Worm (Caenorhabditis elegans) whole organism, late embryonic: Measurements from ENCODE around the gene toca-2.

Source experiments
- C38D4.7 ChIP-seq: fragments of 200-800 bp; sonication (Bioruptor generic); optimal IDR thresholded peaks from 2 replicates; lab custom pipeline; 2018; ENCODE audit warnings: mild to moderate bottlenecking, missing genetic modification characterization, moderate library complexity, missing compliant biosample characterization
- F13H6.1 ChIP-seq: sonication (generic microtip); optimal IDR thresholded peaks from 2 replicates; lab custom pipeline; 2016; ENCODE audit warnings: missing genetic modification characterization, missing compliant biosample characterization
- K02D7.2 ChIP-seq: sonication (generic microtip); optimal IDR thresholded peaks from 2 replicates; lab custom pipeline; 2017; ENCODE audit warnings: mild to moderate bottlenecking, missing genetic modification characterization, missing compliant biosample characterization
- K09A11.1 ChIP-seq: sonication (generic microtip); optimal IDR thresholded peaks from 2 replicates; lab custom pipeline; 2017; ENCODE audit warnings: antibody characterized with exemption, mild to moderate bottlenecking, missing genetic modification characterization, missing compliant biosample characterization; ENCODE audit not compliant: insufficient read depth
- T23F11.4 ChIP-seq: fragments of 200-800 bp; sonication (Bioruptor generic); optimal IDR thresholded peaks from 2 replicates; lab custom pipeline; 2018; ENCODE audit warnings: mild to moderate bottlenecking, missing genetic modification characterization, missing compliant biosample characterization
- ama-1 ChIP-seq: fragments of 150-350 bp; optimal IDR thresholded peaks from 2 replicates; lab custom pipeline; 2014
- ceh-14 ChIP-seq: sonication (generic microtip); optimal IDR thresholded peaks from 2 replicates; lab custom pipeline; 2016; ENCODE audit warnings: missing genotype, missing genetic modification characterization, missing compliant biosample characterization
- ceh-19 ChIP-seq: fragments of 200-800 bp; sonication (Bioruptor generic); optimal IDR thresholded peaks from 2 replicates; lab custom pipeline; 2018; ENCODE audit warnings: mild to moderate bottlenecking, missing genetic modification characterization, missing compliant biosample characterization
- ceh-2 ChIP-seq: sonication (generic microtip); optimal IDR thresholded peaks from 2 replicates; lab custom pipeline; 2016; ENCODE audit warnings: missing genotype, missing genetic modification characterization, missing compliant biosample characterization
- ceh-24 ChIP-seq: sonication (generic microtip); optimal IDR thresholded peaks from 2 replicates; lab custom pipeline; 2016; ENCODE audit warnings: mild to moderate bottlenecking, missing genetic modification characterization, missing compliant biosample characterization
- ceh-30 ChIP-seq: fragments of 150-350 bp; optimal IDR thresholded peaks from 2 replicates; lab custom pipeline; 2014; ENCODE audit warnings: missing biosample characterization, missing genetic modification characterization
- ceh-31 ChIP-seq: sonication (generic microtip); optimal IDR thresholded peaks from 2 replicates; lab custom pipeline; 2016; ENCODE audit warnings: missing genetic modification characterization, missing compliant biosample characterization
- ceh-34 ChIP-seq: sonication (generic microtip); optimal IDR thresholded peaks from 2 replicates; lab custom pipeline; 2016; ENCODE audit warnings: mild to moderate bottlenecking, missing genetic modification characterization, missing compliant biosample characterization
- ceh-45 ChIP-seq: fragments of 200-800 bp; sonication (Bioruptor generic); IDR thresholded peaks from 2 replicates; pipeline ENCODE4 v1.3.6; 2022; ENCODE audit warnings: missing genetic modification reagents, missing genetic modification characterization, missing compliant biosample characterization
- ceh-48 ChIP-seq: sonication (generic microtip); optimal IDR thresholded peaks from 2 replicates; lab custom pipeline; 2016; ENCODE audit warnings: missing genetic modification characterization, inconsistent platforms, missing compliant biosample characterization
- ceh-6 ChIP-seq: fragments of 200-800 bp; sonication (Bioruptor generic); optimal IDR thresholded peaks from 2 replicates; lab custom pipeline; 2018; ENCODE audit warnings: mild to moderate bottlenecking, missing genetic modification characterization, missing compliant biosample characterization
- ceh-9 ChIP-seq: sonication (generic microtip); optimal IDR thresholded peaks from 2 replicates; lab custom pipeline; 2016; ENCODE audit warnings: mild to moderate bottlenecking, missing genetic modification characterization, inconsistent platforms, missing compliant biosample characterization
- che-1 ChIP-seq: sonication (generic microtip); optimal IDR thresholded peaks from 2 replicates; lab custom pipeline; 2016; ENCODE audit warnings: mild to moderate bottlenecking, missing genetic modification characterization, missing compliant biosample characterization
- dmd-4 ChIP-seq: sonication (generic microtip); optimal IDR thresholded peaks from 2 replicates; lab custom pipeline; 2016; ENCODE audit warnings: borderline replicate concordance, missing genetic modification characterization, missing compliant biosample characterization
- ets-4 ChIP-seq: sonication (generic microtip); optimal IDR thresholded peaks from 2 replicates; lab custom pipeline; 2016; ENCODE audit warnings: missing genetic modification characterization, missing compliant biosample characterization
- eyg-1 ChIP-seq: sonication (generic microtip); optimal IDR thresholded peaks from 2 replicates; lab custom pipeline; 2016; ENCODE audit warnings: missing genotype, missing genetic modification characterization, missing compliant biosample characterization
- hlh-13 ChIP-seq: fragments of 200-800 bp; sonication (Bioruptor generic); optimal IDR thresholded peaks from 2 replicates; lab custom pipeline; 2018; ENCODE audit warnings: mild to moderate bottlenecking, missing genetic modification characterization, missing compliant biosample characterization
- hlh-30 ChIP-seq: sonication (generic microtip); optimal IDR thresholded peaks from 2 replicates; lab custom pipeline; 2017; ENCODE audit warnings: antibody characterized with exemption, missing genetic modification characterization, missing compliant biosample characterization; ENCODE audit not compliant: insufficient read depth
- hlh-6 ChIP-seq: sonication (generic microtip); optimal IDR thresholded peaks from 2 replicates; lab custom pipeline; 2016; ENCODE audit warnings: missing genotype, missing genetic modification characterization, missing compliant biosample characterization
- hlh-8 ChIP-seq: sonication (generic microtip); optimal IDR thresholded peaks from 2 replicates; lab custom pipeline; 2016; ENCODE audit warnings: missing genotype, missing genetic modification characterization, missing compliant biosample characterization
- lin-11 ChIP-seq: fragments of 200-800 bp; sonication (Bioruptor generic); optimal IDR thresholded peaks from 2 replicates; lab custom pipeline; 2018; ENCODE audit warnings: mild to moderate bottlenecking, missing genetic modification characterization, missing compliant biosample characterization
- nfya-1 ChIP-seq: sonication (generic microtip); optimal IDR thresholded peaks from 2 replicates; lab custom pipeline; 2017; ENCODE audit warnings: missing genetic modification characterization, mild to moderate bottlenecking, missing compliant biosample characterization, antibody characterized with exemption, moderate library complexity
- nhr-232 ChIP-seq: sonication (generic microtip); optimal IDR thresholded peaks from 2 replicates; lab custom pipeline; 2016; ENCODE audit warnings: missing genetic modification characterization, missing compliant biosample characterization
- npax-4 ChIP-seq: sonication (generic microtip); optimal IDR thresholded peaks from 2 replicates; lab custom pipeline; 2016; ENCODE audit warnings: missing genetic modification characterization, missing compliant biosample characterization
- pha-2 ChIP-seq: sonication (generic microtip); optimal IDR thresholded peaks from 2 replicates; lab custom pipeline; 2017; ENCODE audit warnings: mild to moderate bottlenecking, missing genetic modification characterization, missing compliant biosample characterization
- pha-4 ChIP-seq: fragments of 150-350 bp; optimal IDR thresholded peaks from 2 replicates; lab custom pipeline; 2018; ENCODE audit warnings: missing biosample characterization, missing genetic modification reagents, missing genetic modification characterization
- pqm-1 ChIP-seq: sonication (generic microtip); optimal IDR thresholded peaks from 2 replicates; lab custom pipeline; 2016; ENCODE audit warnings: missing genetic modification characterization, missing compliant biosample characterization
- pros-1 ChIP-seq: fragments of 150-350 bp; optimal IDR thresholded peaks from 2 replicates; lab custom pipeline; 2014; ENCODE audit warnings: missing biosample characterization, missing genetic modification reagents, missing genetic modification characterization
- ref-2 ChIP-seq: sonication (generic microtip); optimal IDR thresholded peaks from 2 replicates; lab custom pipeline; 2016; ENCODE audit warnings: missing genetic modification characterization, missing compliant biosample characterization
- rnt-1 ChIP-seq: sonication (generic microtip); optimal IDR thresholded peaks from 2 replicates; lab custom pipeline; 2016; ENCODE audit warnings: missing genetic modification characterization, missing compliant biosample characterization
- sdc-2 ChIP-seq: sonication (generic microtip); optimal IDR thresholded peaks from 2 replicates; lab custom pipeline; 2016; ENCODE audit warnings: missing genotype, missing genetic modification characterization, missing compliant biosample characterization
- tbx-2 ChIP-seq: sonication (generic microtip); optimal IDR thresholded peaks from 2 replicates; lab custom pipeline; 2016; ENCODE audit warnings: missing genetic modification characterization, missing compliant biosample characterization
- ttx-3 ChIP-seq: sonication (generic microtip); optimal IDR thresholded peaks from 2 replicates; lab custom pipeline; 2016; ENCODE audit warnings: missing genetic modification reagents, missing genetic modification characterization, missing compliant biosample characterization
- unc-3 ChIP-seq, 2 experiments: fragments of 200-800 bp in 1 of 2; sonication (Bioruptor generic) in 1 of 2; sonication (generic microtip) in 1 of 2; conservative IDR thresholded peaks in 1 of 2; optimal IDR thresholded peaks in 1 of 2; 2 replicates each; pipeline versions ENCODE4 v1.3.6 to Lab custom; 2016 to 2022; ENCODE audit warnings: missing compliant biosample characterization in 2 of 2, missing genetic modification characterization in 2 of 2, missing genetic modification reagents in 1 of 2
- unc-55 ChIP-seq: sonication (generic microtip); optimal IDR thresholded peaks from 2 replicates; lab custom pipeline; 2017; ENCODE audit warnings: missing biosample characterization, missing genetic modification reagents, missing genetic modification characterization
- unc-86 ChIP-seq: sonication (generic microtip); optimal IDR thresholded peaks from 2 replicates; lab custom pipeline; 2016; ENCODE audit warnings: missing genetic modification characterization, missing compliant biosample characterization
- ztf-16 ChIP-seq: sonication (generic microtip); optimal IDR thresholded peaks from 2 replicates; lab custom pipeline; 2017; ENCODE audit warnings: missing genetic modification characterization, missing compliant biosample characterization

toca-2 gene

DNA sequence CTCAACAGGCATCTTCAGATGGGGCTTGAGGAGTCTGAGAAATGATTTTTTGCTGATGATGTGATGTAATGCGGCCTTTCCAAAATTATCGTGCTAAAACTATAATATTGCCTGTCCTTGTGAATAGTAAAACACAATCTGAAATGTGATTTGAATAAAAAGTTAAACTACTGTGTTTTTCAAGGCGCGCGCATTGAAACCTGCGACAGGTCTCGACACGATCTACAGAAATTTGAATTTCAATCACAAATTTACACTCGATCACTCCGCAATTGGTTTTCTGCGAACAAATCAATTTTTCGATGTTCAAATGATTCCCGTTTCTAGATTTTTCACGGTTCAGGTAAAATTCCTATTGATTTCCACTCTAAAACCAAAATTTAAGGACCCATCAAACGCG lies at the start of gene toca-2:
Gene toca-2 (plus strand): TSS at position 208 of the 400 bp plus-strand sequence.
- no peak for TF ChIP-seq F13H6.1 (tag; lab: Kevin White, UChicago)
- no peak for TF ChIP-seq unc-55 (GFP tag; lab: Kevin White, UChicago)
- no peak for TF ChIP-seq ceh-24
- TF ChIP-seq ceh-2 (tag; lab: Kevin White, UChicago): no peak
- no peak for TF ChIP-seq ceh-31 (tag; lab: Kevin White, UChicago)
- no peak for TF ChIP-seq ceh-48 (tag; lab: Kevin White, UChicago)
- TF ChIP-seq ttx-3 (tag; lab: Kevin White, UChicago): no peak

DNA sequence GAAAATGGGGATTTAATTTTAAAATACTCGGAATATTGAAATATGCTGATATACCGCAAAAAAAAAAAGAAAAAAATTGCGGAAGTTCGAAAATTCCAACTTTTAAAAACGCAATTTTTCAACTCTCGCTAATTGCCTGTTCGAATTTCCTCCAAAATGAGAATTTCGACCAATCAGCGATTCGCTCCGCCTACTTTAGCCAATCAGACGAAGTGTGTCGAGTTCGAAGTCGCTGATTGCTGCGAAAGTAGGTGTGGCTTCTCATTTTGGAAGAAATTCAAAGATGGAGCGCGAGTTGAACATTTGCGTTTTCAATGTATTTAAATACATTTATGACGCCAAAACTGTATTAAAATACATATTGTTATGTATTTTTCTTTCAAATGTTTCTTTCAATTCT lies 47.3 kb upstream of the toca-2 start:
- TF ChIP-seq nfya-1 (tag; lab: Kevin White, UChicago) (peak; percentile 58), ceh-9 (no peak), lin-11 (tag; lab: Kevin White, UChicago) (no peak), pha-4 (tag; lab: Kevin White, UChicago) (no peak), ama-1 (lab: Kevin White, UChicago) (no peak), pqm-1 (tag; lab: Kevin White, UChicago) (no peak), ceh-34 (tag; lab: Kevin White, UChicago) (no peak), ets-4 (tag; lab: Kevin White, UChicago) (no peak)

DNA sequence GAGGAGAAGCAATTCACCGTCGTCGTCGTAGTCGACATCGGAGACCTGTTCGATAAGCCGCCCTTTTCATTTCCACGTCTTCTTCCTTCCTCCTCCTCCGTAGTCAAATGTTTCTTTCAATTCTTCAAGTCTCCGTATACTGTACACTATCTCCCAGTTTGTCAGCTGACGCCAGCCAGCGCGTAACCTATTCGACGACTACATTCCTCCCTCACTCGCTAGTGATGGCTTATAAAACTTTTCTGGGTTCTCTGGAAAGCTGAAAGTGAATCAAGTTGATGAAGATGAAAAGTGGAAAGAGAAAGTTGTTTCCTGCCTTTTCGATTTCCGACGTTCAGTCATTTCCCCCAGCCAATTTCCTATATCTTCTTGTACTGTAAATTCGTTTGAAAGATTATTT lies 46.6 kb upstream of the toca-2 start:
- peak; percentile 40 for TF ChIP-seq hlh-30 (tag; lab: Kevin White, UChicago)
- no peak for TF ChIP-seq nfya-1 (tag; lab: Kevin White, UChicago)
- no peak for TF ChIP-seq ceh-45 (GFP tag; lab: Robert Waterston, UW)
- TF ChIP-seq ref-2 (tag; lab: Kevin White, UChicago): peak; percentile 29
- peak; percentile 5 for TF ChIP-seq sdc-2 (tag; lab: Kevin White, UChicago)
- no peak for TF ChIP-seq ceh-31 (tag; lab: Kevin White, UChicago)
- TF ChIP-seq ceh-30 (tag; lab: Kevin White, UChicago): no peak
- TF ChIP-seq pros-1 (tag; lab: Kevin White, UChicago): no peak
- TF ChIP-seq lin-11 (tag; lab: Kevin White, UChicago): no peak

DNA sequence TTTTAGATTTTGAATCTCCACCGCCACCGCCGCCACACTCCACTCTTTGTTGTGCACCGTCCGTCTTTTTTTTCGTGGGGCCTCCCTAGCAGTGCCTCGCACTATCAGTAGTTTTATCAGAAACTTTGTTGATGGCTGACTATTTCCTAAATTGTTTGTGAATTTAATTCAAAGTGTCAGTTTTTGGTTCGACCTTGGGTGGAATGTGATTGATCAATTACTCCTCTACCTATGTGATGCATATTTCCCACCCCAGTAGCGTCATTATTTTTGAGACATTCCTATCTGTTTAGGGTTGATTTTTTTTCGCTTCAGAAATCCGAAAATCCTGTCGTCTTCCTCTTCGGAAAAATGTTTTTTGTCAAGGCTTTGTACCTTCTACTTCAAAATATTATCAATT lies 45.0 kb upstream of the toca-2 start:
- TF ChIP-seq nhr-232 (tag; lab: Kevin White, UChicago): no peak
- no peak for TF ChIP-seq dmd-4 (tag; lab: Kevin White, UChicago)
- TF ChIP-seq K09A11.1 (tag; lab: Kevin White, UChicago): no peak
- TF ChIP-seq ceh-6 (GFP tag; lab: Kevin White, UChicago): no peak
- TF ChIP-seq K02D7.2 (tag; lab: Kevin White, UChicago): no peak
- TF ChIP-seq C38D4.7: no peak
- no peak for TF ChIP-seq che-1 (tag; lab: Kevin White, UChicago)
- no peak for TF ChIP-seq ztf-16
- no peak for TF ChIP-seq sdc-2 (tag; lab: Kevin White, UChicago)
- no peak for TF ChIP-seq ceh-31 (tag; lab: Kevin White, UChicago)
- no peak for TF ChIP-seq ceh-48 (tag; lab: Kevin White, UChicago)

DNA sequence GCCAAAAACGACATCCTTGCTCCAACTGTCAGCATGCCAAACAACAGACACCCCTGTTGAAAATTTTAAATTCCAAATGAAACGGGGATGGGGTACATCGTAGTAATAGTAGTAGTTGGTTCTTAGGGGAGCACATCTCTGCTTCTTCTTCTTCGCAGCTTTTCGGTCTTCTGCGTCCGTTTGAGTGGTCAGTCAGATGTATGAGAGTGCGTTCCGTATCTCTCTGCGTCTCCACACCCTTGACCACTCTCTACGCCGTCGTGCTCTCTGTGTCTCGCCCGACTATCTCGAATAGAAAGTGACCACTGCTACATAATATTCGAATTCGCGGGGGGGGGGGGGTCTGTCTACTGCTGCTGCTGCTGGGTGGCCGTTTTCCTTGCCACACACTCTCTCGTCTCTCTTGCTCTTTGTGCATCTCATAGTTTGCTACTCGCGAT lies 42.8 kb upstream of the toca-2 start:
- TF ChIP-seq unc-3 (GFP tag; conservative IDR thresholded peaks at IDR 0.05; lab: Robert Waterston, UW) (0 out of 2 replicates have a peak, but pooled peaks have one; percentile 6), unc-3 (tag; optimal IDR thresholded peaks at IDR 0.05; lab: Kevin White, UChicago) (no peak), ceh-2 (tag; lab: Kevin White, UChicago) (peak; percentile 17), npax-4 (tag; lab: Kevin White, UChicago) (no peak), T23F11.4 (no peak), ceh-14 (peak; percentile 9), sdc-2 (tag; lab: Kevin White, UChicago) (peak; percentile 33), hlh-30 (tag; lab: Kevin White, UChicago) (peak; percentile 63), ceh-30 (tag; lab: Kevin White, UChicago) (no peak), tbx-2 (tag; lab: Kevin White, UChicago) (peak; percentile 61), eyg-1 (no peak), pha-2 (tag; lab: Kevin White, UChicago) (no peak), hlh-6 (tag; lab: Kevin White, UChicago) (peak; percentile 37), ceh-19 (GFP tag; lab: Kevin White, UChicago) (no peak), che-1 (tag; lab: Kevin White, UChicago) (no peak), pqm-1 (tag; lab: Kevin White, UChicago) (no peak), ceh-48 (tag; lab: Kevin White, UChicago) (no peak), ceh-24 (no peak), rnt-1 (tag; lab: Kevin White, UChicago) (peak; percentile 36), hlh-8 (tag; lab: Kevin White, UChicago) (no peak), unc-86 (no peak), ceh-31 (tag; lab: Kevin White, UChicago) (peak; percentile 82), pha-4 (tag; lab: Kevin White, UChicago) (no peak), nfya-1 (tag; lab: Kevin White, UChicago) (peak; percentile 71), hlh-13 (GFP tag; lab: Kevin White, UChicago) (no peak)
